Fruit fly (Drosophila melanogaster) whole organism, pupa: ENCODE measurements around the gene CG16779.

Source experiments
- CG10348 ChIP-seq: fragments of 200-800 bp; sonication (Bioruptor generic); IDR thresholded peaks from 2 replicates; pipeline ENCODE4 v1.3.6; 2022; ENCODE audit warnings: missing biosample characterization, missing genetic modification characterization
- CG12605 ChIP-seq: fragments of 200-800 bp; sonication (Bioruptor generic); IDR thresholded peaks from 2 replicates; pipeline ENCODE4 v1.3.6; 2022; ENCODE audit warnings: missing biosample characterization, missing genetic modification characterization
- CG13204 ChIP-seq: fragments of 200-800 bp; sonication (Bioruptor generic); optimal IDR thresholded peaks from 2 replicates; lab custom pipeline; 2018; ENCODE audit warnings: missing biosample characterization, mild to moderate bottlenecking, missing genetic modification characterization, moderate library complexity
- CG14655 ChIP-seq: fragments of 200-800 bp; sonication (Bioruptor generic); optimal IDR thresholded peaks from 3 replicates; lab custom pipeline; 2017; ENCODE audit warnings: mild to moderate bottlenecking, missing biosample characterization, missing genetic modification reagents, missing genetic modification characterization
- CG15710 ChIP-seq: fragments of 200-800 bp; sonication (Bioruptor generic); optimal IDR thresholded peaks from 2 replicates; lab custom pipeline; 2018; ENCODE audit warnings: missing biosample characterization, mild to moderate bottlenecking, missing genetic modification characterization, moderate library complexity
- CG17806 ChIP-seq: fragments of 200-800 bp; sonication (Bioruptor generic); optimal IDR thresholded peaks from 2 replicates; lab custom pipeline; 2018; ENCODE audit warnings: missing biosample characterization, mild to moderate bottlenecking, missing genetic modification characterization, moderate library complexity
- CG32121 ChIP-seq: fragments of 200-800 bp; sonication (Bioruptor generic); IDR thresholded peaks from 2 replicates; pipeline ENCODE4 v1.3.6; 2022; ENCODE audit warnings: missing biosample characterization, missing genetic modification characterization
- CG34367 ChIP-seq: fragments of 200-800 bp; sonication (Bioruptor generic); optimal IDR thresholded peaks from 2 replicates; lab custom pipeline; 2018; ENCODE audit warnings: missing biosample characterization, mild to moderate bottlenecking, missing genetic modification characterization
- CG4496 ChIP-seq: fragments of 200-800 bp; sonication (Bioruptor generic); IDR thresholded peaks from 3 replicates; pipeline ENCODE4 v1.3.6; 2022; ENCODE audit warnings: missing biosample characterization, missing genetic modification characterization
- CG8159 ChIP-seq: fragments of 200-800 bp; sonication (Bioruptor generic); optimal IDR thresholded peaks from 3 replicates; lab custom pipeline; 2018; ENCODE audit warnings: missing biosample characterization, mild to moderate bottlenecking, missing genetic modification characterization, moderate library complexity
- CG8301 ChIP-seq: fragments of 200-800 bp; sonication (Bioruptor generic); optimal IDR thresholded peaks from 2 replicates; lab custom pipeline; 2018; ENCODE audit warnings: missing biosample characterization, mild to moderate bottlenecking, missing genetic modification characterization
- CG9948 ChIP-seq: fragments of 200-800 bp; sonication (Bioruptor generic); optimal IDR thresholded peaks from 2 replicates; lab custom pipeline; 2018; ENCODE audit warnings: missing biosample characterization, mild to moderate bottlenecking, missing genetic modification characterization, moderate library complexity
- D1 ChIP-seq: fragments of 200-800 bp; sonication (Bioruptor generic); optimal IDR thresholded peaks from 2 replicates; lab custom pipeline; 2018; ENCODE audit warnings: missing biosample characterization, mild to moderate bottlenecking, missing genetic modification characterization, moderate library complexity
- EcR ChIP-seq: fragments of 200-800 bp; sonication (Bioruptor generic); optimal IDR thresholded peaks from 3 replicates; lab custom pipeline; 2019; ENCODE audit warnings: missing biosample characterization, missing genetic modification characterization, mild to moderate bottlenecking, moderate library complexity, missing genetic modification reagents
- Ets98B ChIP-seq: fragments of 200-800 bp; sonication (Bioruptor generic); IDR thresholded peaks from 2 replicates; pipeline ENCODE4 v1.3.6; 2022; ENCODE audit warnings: missing biosample characterization, missing genetic modification characterization
- Pif1A ChIP-seq: fragments of 200-800 bp; sonication (Bioruptor generic); optimal IDR thresholded peaks from 3 replicates; lab custom pipeline; 2016; ENCODE audit warnings: missing biosample characterization, missing genetic modification characterization
- Pif1B ChIP-seq: fragments of 200-800 bp; sonication (Bioruptor generic); optimal IDR thresholded peaks from 3 replicates; lab custom pipeline; 2016; ENCODE audit warnings: missing biosample characterization, missing genetic modification characterization
- Snoo ChIP-seq: fragments of 200-800 bp; sonication (Bioruptor generic); optimal IDR thresholded peaks from 3 replicates; lab custom pipeline; 2017; ENCODE audit warnings: missing biosample characterization, mild to moderate bottlenecking, missing genetic modification characterization, inconsistent platforms
- fd96Ca ChIP-seq: fragments of 200-800 bp; sonication (Bioruptor generic); IDR thresholded peaks from 3 replicates; pipeline ENCODE4 v1.3.6; 2022; ENCODE audit warnings: missing biosample characterization, missing genetic modification characterization
- gl ChIP-seq: fragments of 200-800 bp; sonication (Bioruptor generic); optimal IDR thresholded peaks from 2 replicates; lab custom pipeline; 2018; ENCODE audit warnings: missing biosample characterization, mild to moderate bottlenecking, missing genetic modification characterization
- rn ChIP-seq: fragments of 200-800 bp; sonication (Bioruptor generic); IDR thresholded peaks from 2 replicates; pipeline ENCODE4 v1.3.6; 2022; ENCODE audit warnings: missing biosample characterization, missing genetic modification characterization

The CG16779 gene

dm6 chr3R:9437618-9438017 is 55.9 kb downstream of the CG16779 start:
- TF ChIP-seq CG13204 (GFP tag; lab: Kevin White, UChicago) (no peak), D1 (no peak), CG14655 (GFP tag; lab: Kevin White, UChicago) (no peak), EcR (GFP tag; lab: Kevin White, UChicago) (no peak), CG8159 (no peak), Snoo (tag; lab: Kevin White, UChicago) (no peak), Ets98B (GFP tag; lab: Robert Waterston, UW) (no peak), CG8301 (tag; lab: Kevin White, UChicago) (no peak), fd96Ca (no peak), rn (GFP tag; lab: Robert Waterston, UW) (no peak)
- TF ChIP-seq, all 21 proteins: peak for 0

dm6 chr3R:9436358-9436972 is 57.0 kb downstream of the CG16779 start:
- TF ChIP-seq CG15710 (tag; lab: Kevin White, UChicago) (no peak), CG10348 (GFP tag; lab: Robert Waterston, UW) (no peak), CG13204 (GFP tag; lab: Kevin White, UChicago) (no peak), CG4496 (GFP tag; lab: Robert Waterston, UW) (0 out of 3 replicates have a peak, but pooled peaks have one; percentile 41), rn (GFP tag; lab: Robert Waterston, UW) (no peak), Ets98B (GFP tag; lab: Robert Waterston, UW) (peak; percentile 7; the same call in 1 of the 2 replicates), Snoo (tag; lab: Kevin White, UChicago) (no peak), CG17806 (tag; lab: Kevin White, UChicago) (no peak)

- TF ChIP-seq CG13204 (GFP tag; lab: Kevin White, UChicago): no peak
- no peak for TF ChIP-seq CG12605 (GFP tag; lab: Robert Waterston, UW)
- no peak for TF ChIP-seq CG10348 (GFP tag; lab: Robert Waterston, UW)
Measured at dm6 chr3R:9435898-9436297, 57.6 kb downstream of the CG16779 start.

dm6 chr3R:9434543-9435407 is 58.7 kb downstream of the CG16779 start:
- TF ChIP-seq D1 (no peak), Pif1B (GFP tag; lab: Kevin White, UChicago) (no peak), Ets98B (GFP tag; lab: Robert Waterston, UW) (peak; percentile 89), CG9948 (tag; lab: Kevin White, UChicago) (peak; percentile 51), CG17806 (tag; lab: Kevin White, UChicago) (peak; percentile 57), gl (tag; lab: Kevin White, UChicago) (no peak), CG14655 (GFP tag; lab: Kevin White, UChicago) (peak; percentile 60), CG12605 (GFP tag; lab: Robert Waterston, UW) (peak; percentile 49; the same call in 1 of the 2 replicates), CG10348 (GFP tag; lab: Robert Waterston, UW) (peak; percentile 52; the same call in 1 of the 2 replicates), Snoo (tag; lab: Kevin White, UChicago) (no peak), CG8301 (tag; lab: Kevin White, UChicago) (peak; percentile 77), CG13204 (GFP tag; lab: Kevin White, UChicago) (no peak), CG8159 (peak; percentile 45), CG34367 (tag; lab: Kevin White, UChicago) (no peak), rn (GFP tag; lab: Robert Waterston, UW) (peak; percentile 76), CG32121 (peak; percentile 93), Pif1A (GFP tag; lab: Kevin White, UChicago) (peak; percentile 56), CG4496 (GFP tag; lab: Robert Waterston, UW) (peak; percentile 92), fd96Ca (peak; percentile 63; the same call in 2 of the 3 replicates), CG15710 (tag; lab: Kevin White, UChicago) (peak; percentile 35), EcR (GFP tag; lab: Kevin White, UChicago) (no peak)

dm6 chr3R:9433774-9434173 is 59.7 kb downstream of the CG16779 start:
- TF ChIP-seq CG4496 (GFP tag; lab: Robert Waterston, UW): no peak
- TF ChIP-seq CG12605 (GFP tag; lab: Robert Waterston, UW): no peak
- no peak for TF ChIP-seq CG8301 (tag; lab: Kevin White, UChicago)
- TF ChIP-seq Pif1B (GFP tag; lab: Kevin White, UChicago): no peak
- TF ChIP-seq gl (tag; lab: Kevin White, UChicago): no peak
- no peak for TF ChIP-seq CG8159
- no peak for TF ChIP-seq D1
- no peak for TF ChIP-seq fd96Ca
- no peak for TF ChIP-seq CG17806 (tag; lab: Kevin White, UChicago)
- TF ChIP-seq rn (GFP tag; lab: Robert Waterston, UW): no peak
- no peak for TF ChIP-seq Pif1A (GFP tag; lab: Kevin White, UChicago)

- no peak for TF ChIP-seq Ets98B (GFP tag; lab: Robert Waterston, UW)
- TF ChIP-seq D1: no peak
- no peak for TF ChIP-seq CG8159
- no peak for TF ChIP-seq CG12605 (GFP tag; lab: Robert Waterston, UW)
- no peak for TF ChIP-seq CG13204 (GFP tag; lab: Kevin White, UChicago)
- TF ChIP-seq CG32121: no peak
- TF ChIP-seq EcR (GFP tag; lab: Kevin White, UChicago): no peak
- TF ChIP-seq CG8301 (tag; lab: Kevin White, UChicago): no peak
Measured at dm6 chr3R:9433270-9433669, 60.2 kb downstream of the CG16779 start.
